Fruit fly (Drosophila melanogaster) whole organism, adult: ENCODE results near the gene CG17996.

ENCODE experiments used
- CG11617 ChIP-seq: fragments of 200-800 bp; sonication (Bioruptor generic); optimal IDR thresholded peaks from 2 replicates; lab custom pipeline; 2017; ENCODE audit warnings: mild to moderate bottlenecking, missing biosample characterization, missing genetic modification reagents, missing genetic modification characterization
- CG14711 ChIP-seq: fragments of 200-800 bp; sonication (Bioruptor generic); optimal IDR thresholded peaks from 2 replicates; lab custom pipeline; 2018; ENCODE audit warnings: missing biosample characterization, mild to moderate bottlenecking, missing genetic modification characterization, moderate library complexity
- CG1620 ChIP-seq: fragments of 200-800 bp; sonication (Bioruptor generic); optimal IDR thresholded peaks from 2 replicates; lab custom pipeline; 2016; ENCODE audit warnings: missing biosample characterization, missing genetic modification characterization
- CG5204 ChIP-seq: fragments of 200-800 bp; sonication (Bioruptor generic); optimal IDR thresholded peaks from 2 replicates; lab custom pipeline; 2016; ENCODE audit warnings: missing biosample characterization, missing genetic modification characterization
- CG7045 ChIP-seq: fragments of 200-800 bp; sonication (Bioruptor generic); optimal IDR thresholded peaks from 2 replicates; lab custom pipeline; 2017; ENCODE audit warnings: missing biosample characterization, mild to moderate bottlenecking, missing genetic modification characterization
- CG7101 ChIP-seq: fragments of 200-800 bp; sonication (Bioruptor generic); optimal IDR thresholded peaks from 2 replicates; lab custom pipeline; 2018; ENCODE audit warnings: missing biosample characterization, mild to moderate bottlenecking, missing genetic modification characterization, moderate library complexity
- Clk ChIP-seq: fragments of 200-800 bp; sonication (Bioruptor generic); optimal IDR thresholded peaks from 2 replicates; lab custom pipeline; 2017; ENCODE audit warnings: missing biosample characterization, missing genetic modification characterization
- Hr96 ChIP-seq: fragments of 200-800 bp; sonication (Bioruptor generic); optimal IDR thresholded peaks from 2 replicates; lab custom pipeline; 2016; ENCODE audit warnings: missing biosample characterization, missing genetic modification characterization
- Mnt ChIP-seq: fragments of 200-800 bp; sonication (Bioruptor generic); optimal IDR thresholded peaks from 2 replicates; lab custom pipeline; 2016; ENCODE audit warnings: missing biosample characterization, mild to moderate bottlenecking, missing genetic modification characterization
- cic ChIP-seq: fragments of 200-800 bp; sonication (Bioruptor generic); optimal IDR thresholded peaks from 2 replicates; lab custom pipeline; 2017; ENCODE audit warnings: missing biosample characterization, mild to moderate bottlenecking, missing genetic modification characterization, moderate library complexity
- cnc ChIP-seq, 2 experiments: fragments of >200 bp; optimal IDR thresholded peaks; 2 replicates each; lab custom pipeline; 2017
- kay ChIP-seq: fragments of 200-800 bp; sonication (Bioruptor generic); peaks from one replicate; lab custom pipeline; 2016; ENCODE audit warnings: missing biosample characterization, missing genetic modification characterization, borderline replicate concordance
- tj ChIP-seq: fragments of 200-800 bp; sonication (Bioruptor generic); optimal IDR thresholded peaks from 3 replicates; lab custom pipeline; 2017; ENCODE audit warnings: missing biosample characterization, mild to moderate bottlenecking, missing genetic modification characterization, moderate library complexity
- toe ChIP-seq: fragments of 200-800 bp; sonication (Bioruptor generic); optimal IDR thresholded peaks from 2 replicates; lab custom pipeline; 2016; ENCODE audit warnings: missing biosample characterization, missing genetic modification characterization

DNA sequence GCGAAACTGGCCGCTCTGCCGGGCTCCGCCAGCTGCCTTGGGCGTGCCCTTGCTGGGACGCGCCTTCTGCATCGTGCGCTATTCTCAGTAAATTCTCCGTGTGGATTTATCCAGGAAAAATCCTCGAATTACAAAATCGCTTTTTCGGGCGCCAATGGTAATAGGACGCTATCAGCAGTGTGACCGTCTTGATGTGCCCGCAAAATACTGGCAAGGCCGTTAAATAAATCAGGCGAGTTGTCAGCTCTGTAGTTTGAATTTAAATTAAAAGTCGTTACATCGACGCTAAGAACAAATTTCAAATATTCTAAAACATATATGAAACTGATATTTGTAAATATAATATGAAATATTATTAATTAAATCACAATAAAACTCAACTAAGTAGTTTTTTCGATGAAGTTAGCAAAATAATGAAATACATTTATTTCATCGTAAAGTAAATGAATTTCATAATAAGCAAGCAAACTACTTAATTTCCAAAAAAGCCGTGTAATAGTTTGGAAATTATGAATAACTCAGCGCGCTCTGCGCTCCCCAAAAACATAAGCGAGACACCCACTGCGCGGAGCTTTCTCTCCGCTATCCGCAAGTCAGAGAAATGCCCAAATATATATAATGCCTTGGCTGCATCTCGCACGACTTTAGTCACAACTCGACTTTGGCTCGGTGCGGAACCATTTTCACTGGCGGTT is 7.5 kb upstream of the CG17996 start, which contains the start of the genes glu and ChLD3:
- TF ChIP-seq cnc (optimal IDR thresholded peaks at IDR 0.05; lab: Kevin White, UChicago): no peak
- no peak for TF ChIP-seq CG5204 (GFP tag; lab: Kevin White, UChicago)
- no peak for TF ChIP-seq Mnt (GFP tag; lab: Kevin White, UChicago)
- TF ChIP-seq CG7045 (GFP tag; lab: Kevin White, UChicago): no peak
- TF ChIP-seq kay: no peak
- TF ChIP-seq toe (GFP tag; lab: Kevin White, UChicago): no peak
- TF ChIP-seq cic (GFP tag; lab: Kevin White, UChicago): no peak
- no peak for TF ChIP-seq CG7101
- TF ChIP-seq tj: no peak
- TF ChIP-seq CG14711: no peak
- no peak for TF ChIP-seq Hr96
- no peak for TF ChIP-seq CG11617 (GFP tag; lab: Kevin White, UChicago)
- TF ChIP-seq CG1620 (GFP tag; lab: Kevin White, UChicago): no peak
- no peak for TF ChIP-seq Clk (GFP tag; lab: Kevin White, UChicago)
